Worm (Caenorhabditis elegans) whole organism, young adult: Measurements from ENCODE around the gene F58B3.6.

Experiments
- B0261.1 ChIP-seq: sonication (generic microtip); optimal IDR thresholded peaks from 2 replicates; lab custom pipeline; 2016; ENCODE audit warnings: mild to moderate bottlenecking, missing genetic modification characterization, moderate library complexity, missing compliant biosample characterization
- D2030.7 ChIP-seq: fragments of 200-800 bp; sonication (Bioruptor generic); IDR thresholded peaks from 2 replicates; pipeline ENCODE4 v1.3.6; 2022; ENCODE audit warnings: missing genetic modification reagents, missing genetic modification characterization, missing compliant biosample characterization
- F23B12.7 ChIP-seq: sonication (generic microtip); optimal IDR thresholded peaks from 2 replicates; lab custom pipeline; 2017; ENCODE audit warnings: missing genetic modification characterization, mild to moderate bottlenecking, missing compliant biosample characterization, antibody characterized with exemption, moderate library complexity; ENCODE audit not compliant: insufficient read depth
- F33H1.4 ChIP-seq: fragments of 200-800 bp; sonication (Bioruptor generic); IDR thresholded peaks from 2 replicates; pipeline ENCODE4 v1.3.6; 2022; ENCODE audit warnings: missing genetic modification reagents, missing genetic modification characterization, missing compliant biosample characterization
- F39B2.1 ChIP-seq: fragments of 200-800 bp; sonication (Bioruptor generic); IDR thresholded peaks from 2 replicates; pipeline ENCODE4 v1.3.6; 2022; ENCODE audit warnings: missing genetic modification reagents, missing genetic modification characterization, missing compliant biosample characterization
- F57A8.1 ChIP-seq: fragments of 200-800 bp; sonication (Bioruptor generic); optimal IDR thresholded peaks from 2 replicates; lab custom pipeline; 2018; ENCODE audit warnings: mild to moderate bottlenecking, missing genetic modification characterization, moderate library complexity, missing compliant biosample characterization
- K12H6.12 ChIP-seq: fragments of 200-800 bp; sonication (Bioruptor generic); optimal IDR thresholded peaks from 2 replicates; lab custom pipeline; 2018; ENCODE audit warnings: mild to moderate bottlenecking, missing genetic modification characterization, missing compliant biosample characterization
- T26A5.8 ChIP-seq: sonication (generic microtip); optimal IDR thresholded peaks from 2 replicates; lab custom pipeline; 2016; ENCODE audit warnings: missing genetic modification characterization, missing compliant biosample characterization
- Y53G8AR.9 ChIP-seq: fragments of 200-800 bp; sonication (Bioruptor generic); conservative IDR thresholded peaks from 2 replicates; pipeline ENCODE4 v1.3.6; 2022; ENCODE audit warnings: missing genetic modification reagents, missing genetic modification characterization, missing compliant biosample characterization
- Y56A3A.18 ChIP-seq: fragments of 200-800 bp; sonication (Bioruptor generic); IDR thresholded peaks from 2 replicates; pipeline ENCODE4 v1.3.6; 2022; ENCODE audit warnings: missing genetic modification reagents, missing genetic modification characterization, missing compliant biosample characterization
- ZK185.1 ChIP-seq: sonication (generic microtip); optimal IDR thresholded peaks from 2 replicates; lab custom pipeline; 2016; ENCODE audit warnings: mild to moderate bottlenecking, missing genetic modification characterization, missing compliant biosample characterization; ENCODE audit not compliant: poor library complexity, severe bottlenecking
- akir-1 ChIP-seq: fragments of 200-800 bp; sonication (Bioruptor generic); optimal IDR thresholded peaks from 2 replicates; lab custom pipeline; 2018; ENCODE audit warnings: mild to moderate bottlenecking, missing genetic modification characterization, moderate library complexity, missing compliant biosample characterization
- ama-1 ChIP-seq, 3 experiments: fragments of 150-350 bp in 1 of 3; sonication (generic microtip) in 2 of 3; optimal IDR thresholded peaks; 2 replicates each; lab custom pipeline; 2014 to 2018; ENCODE audit warnings: missing biosample characterization in 2 of 3, missing genetic modification characterization in 2 of 3, missing genetic modification reagents in 2 of 3
- attf-5 ChIP-seq: fragments of 200-800 bp; sonication (Bioruptor generic); optimal IDR thresholded peaks from 2 replicates; lab custom pipeline; 2018; ENCODE audit warnings: mild to moderate bottlenecking, missing genetic modification characterization, missing compliant biosample characterization
- attf-6 ChIP-seq: fragments of 200-800 bp; sonication (Bioruptor generic); IDR thresholded peaks from 2 replicates; pipeline ENCODE4 v1.3.6; 2022; ENCODE audit warnings: missing genetic modification reagents, missing genetic modification characterization, missing compliant biosample characterization
- bed-2 ChIP-seq: fragments of 200-800 bp; sonication (Bioruptor generic); IDR thresholded peaks from 2 replicates; pipeline ENCODE4 v1.3.6; 2022; ENCODE audit warnings: missing genetic modification reagents, missing genetic modification characterization, missing compliant biosample characterization
- cebp-2 ChIP-seq: fragments of 200-800 bp; sonication (Bioruptor generic); IDR thresholded peaks from 2 replicates; pipeline ENCODE4 v1.3.6; 2022; ENCODE audit warnings: missing genetic modification characterization, missing compliant biosample characterization
- ceh-40 ChIP-seq: fragments of 200-800 bp; sonication (Bioruptor generic); IDR thresholded peaks from 2 replicates; pipeline ENCODE4 v1.3.6; 2022; ENCODE audit warnings: missing genetic modification characterization, missing compliant biosample characterization
- ceh-58 ChIP-seq: fragments of 200-800 bp; sonication (Bioruptor generic); IDR thresholded peaks from 2 replicates; pipeline ENCODE4 v1.3.6; 2022; ENCODE audit warnings: missing genetic modification characterization, missing compliant biosample characterization
- ceh-91 ChIP-seq: fragments of 200-800 bp; sonication (Bioruptor generic); IDR thresholded peaks from 2 replicates; pipeline ENCODE4 v1.3.6; 2022; ENCODE audit warnings: missing genetic modification reagents, missing genetic modification characterization, missing compliant biosample characterization
- die-1 ChIP-seq: sonication (generic microtip); optimal IDR thresholded peaks from 2 replicates; lab custom pipeline; 2016; ENCODE audit warnings: missing genotype, mild to moderate bottlenecking, missing genetic modification characterization, missing compliant biosample characterization
- dpl-1 ChIP-seq: fragments of 150-350 bp; optimal IDR thresholded peaks from 2 replicates; lab custom pipeline; 2014; ENCODE audit warnings: missing biosample characterization, missing genetic modification reagents, missing genetic modification characterization
- egl-44 ChIP-seq: fragments of 200-800 bp; sonication (Bioruptor generic); IDR thresholded peaks from 2 replicates; pipeline ENCODE4 v1.3.6; 2022; ENCODE audit warnings: missing genetic modification reagents, missing genetic modification characterization, missing compliant biosample characterization
- egrh-3 ChIP-seq: fragments of 200-800 bp; sonication (Bioruptor generic); IDR thresholded peaks from 2 replicates; pipeline ENCODE4 v1.3.6; 2022; ENCODE audit warnings: missing genetic modification reagents, missing genetic modification characterization, missing compliant biosample characterization
- gei-17 ChIP-seq: fragments of 200-800 bp; sonication (Bioruptor generic); optimal IDR thresholded peaks from 2 replicates; lab custom pipeline; 2018; ENCODE audit warnings: mild to moderate bottlenecking, missing genetic modification characterization, missing compliant biosample characterization
- him-1 ChIP-seq: sonication (generic microtip); optimal IDR thresholded peaks from 2 replicates; lab custom pipeline; 2016; ENCODE audit warnings: missing genotype, missing genetic modification reagents, missing genetic modification characterization, missing compliant biosample characterization
- hmg-20 ChIP-seq: fragments of 200-800 bp; sonication (Bioruptor generic); IDR thresholded peaks from 2 replicates; pipeline ENCODE4 v1.3.6; 2022; ENCODE audit warnings: missing genetic modification reagents, missing genetic modification characterization, missing compliant biosample characterization
- let-526 ChIP-seq: fragments of 200-800 bp; sonication (Bioruptor generic); IDR thresholded peaks from 2 replicates; pipeline ENCODE4 v1.3.6; 2022; ENCODE audit warnings: missing genetic modification reagents, missing genetic modification characterization, missing compliant biosample characterization
- lin-26 ChIP-seq: fragments of 200-800 bp; sonication (Bioruptor generic); IDR thresholded peaks from 2 replicates; pipeline ENCODE4 v1.3.6; 2022; ENCODE audit warnings: missing genetic modification reagents, missing genetic modification characterization, missing compliant biosample characterization
- lin-40 ChIP-seq: sonication (generic microtip); optimal IDR thresholded peaks from 2 replicates; lab custom pipeline; 2016; ENCODE audit warnings: missing genetic modification characterization, mild to moderate bottlenecking, missing compliant biosample characterization, missing genotype, missing genetic modification reagents
- lsy-27 ChIP-seq: sonication (generic microtip); optimal IDR thresholded peaks from 2 replicates; lab custom pipeline; 2017; ENCODE audit warnings: missing genetic modification characterization, mild to moderate bottlenecking, missing compliant biosample characterization, antibody characterized with exemption, missing genotype, borderline replicate concordance; ENCODE audit not compliant: insufficient read depth
- madf-10 ChIP-seq: sonication (generic microtip); optimal IDR thresholded peaks from 2 replicates; lab custom pipeline; 2016; ENCODE audit warnings: mild to moderate bottlenecking, missing genetic modification characterization, missing compliant biosample characterization
- madf-3 ChIP-seq: fragments of 200-800 bp; sonication (Bioruptor generic); IDR thresholded peaks from 2 replicates; pipeline ENCODE4 v1.3.6; 2022; ENCODE audit warnings: missing genetic modification reagents, missing genetic modification characterization, missing compliant biosample characterization
- mes-4 ChIP-seq: sonication (generic microtip); optimal IDR thresholded peaks from 2 replicates; lab custom pipeline; 2016; ENCODE audit warnings: missing genotype, missing genetic modification characterization, missing compliant biosample characterization
- mxl-1 ChIP-seq: sonication (generic microtip); optimal IDR thresholded peaks from 2 replicates; lab custom pipeline; 2016; ENCODE audit warnings: missing genetic modification characterization, missing compliant biosample characterization
- nfya-2 ChIP-seq: fragments of 200-800 bp; sonication (Bioruptor generic); IDR thresholded peaks from 2 replicates; pipeline ENCODE4 v1.3.6; 2022; ENCODE audit warnings: missing genetic modification reagents, missing genetic modification characterization, missing compliant biosample characterization
- pbrm-1 ChIP-seq: fragments of 200-800 bp; sonication (Bioruptor generic); IDR thresholded peaks from 2 replicates; pipeline ENCODE4 v1.3.6; 2022; ENCODE audit warnings: missing genetic modification reagents, missing genetic modification characterization, missing compliant biosample characterization
- rec-8 ChIP-seq, 2 experiments: sonication (generic microtip); optimal IDR thresholded peaks; 2 replicates each; lab custom pipeline; 2016; ENCODE audit warnings: mild to moderate bottlenecking in 2 of 2, missing genetic modification characterization in 2 of 2, missing genetic modification reagents in 2 of 2, missing genotype in 2 of 2, missing biosample characterization in 1 of 2, missing compliant biosample characterization in 1 of 2, moderate library complexity in 1 of 2
- repo-1 ChIP-seq: sonication (generic microtip); optimal IDR thresholded peaks from 2 replicates; lab custom pipeline; 2017; ENCODE audit warnings: mild to moderate bottlenecking, missing genetic modification characterization, missing compliant biosample characterization
- snpc-1.3 ChIP-seq: sonication (generic microtip); optimal IDR thresholded peaks from 2 replicates; lab custom pipeline; 2017; ENCODE audit warnings: missing genetic modification characterization, mild to moderate bottlenecking, missing compliant biosample characterization, antibody characterized with exemption, moderate library complexity, missing genotype, missing genetic modification reagents; ENCODE audit not compliant: insufficient read depth
- snpc-3.4 ChIP-seq: sonication (generic microtip); optimal IDR thresholded peaks from 2 replicates; lab custom pipeline; 2017; ENCODE audit warnings: missing genetic modification characterization, mild to moderate bottlenecking, missing compliant biosample characterization, antibody characterized with exemption, moderate library complexity, missing genotype, missing genetic modification reagents
- snpc-4 ChIP-seq, 5 experiments: fragments of 150-350 bp in 1 of 5; sonication (generic microtip) in 4 of 5; optimal IDR thresholded peaks; 2 replicates each; lab custom pipeline; 2014 to 2018; ENCODE audit warnings: missing genetic modification characterization in 5 of 5, missing biosample characterization in 3 of 5, antibody characterized with exemption in 2 of 5, mild to moderate bottlenecking in 2 of 5, missing compliant biosample characterization in 2 of 5, missing genotype in 2 of 5, moderate library complexity in 2 of 5, missing genetic modification reagents in 1 of 5
- tbp1 ChIP-seq: fragments of 200-800 bp; sonication (Bioruptor generic); optimal IDR thresholded peaks from 2 replicates; lab custom pipeline; 2018; ENCODE audit warnings: mild to moderate bottlenecking, missing genetic modification characterization, missing compliant biosample characterization
- xnd-1 ChIP-seq: sonication (generic microtip); optimal IDR thresholded peaks from 2 replicates; lab custom pipeline; 2016; ENCODE audit warnings: missing genotype, missing genetic modification reagents, missing genetic modification characterization, missing compliant biosample characterization
- ztf-18 ChIP-seq: sonication (generic microtip); optimal IDR thresholded peaks from 2 replicates; lab custom pipeline; 2016; ENCODE audit warnings: missing genotype, mild to moderate bottlenecking, missing genetic modification characterization, missing compliant biosample characterization
- ztf-28 ChIP-seq: fragments of 200-800 bp; sonication (Bioruptor generic); IDR thresholded peaks from 2 replicates; pipeline ENCODE4 v1.3.6; 2022; ENCODE audit warnings: missing genetic modification reagents, missing genetic modification characterization, missing compliant biosample characterization

The F58B3.6 gene

ce11 chrIV:11603265-11603840 lies 33.1 kb upstream of the F58B3.6 start (continued):
- TF ChIP-seq bed-2 (GFP tag; lab: Robert Waterston, UW) (no peak), D2030.7 (no peak), attf-6 (GFP tag; lab: Robert Waterston, UW) (peak; percentile 63; the same call in 1 of the 2 replicates), let-526 (no peak), ztf-18 (tag; lab: Kevin White, UChicago) (no peak), F39B2.1 (GFP tag; lab: Robert Waterston, UW) (no peak), mes-4 (tag; lab: Kevin White, UChicago) (no peak), lin-40 (no peak), hmg-20 (GFP tag; lab: Robert Waterston, UW) (no peak), egrh-3 (GFP tag; lab: Robert Waterston, UW) (no peak), rec-8 (tag; optimal IDR thresholded peaks at IDR 0.05; lab: Kevin White, UChicago) (no peak), pbrm-1 (GFP tag; lab: Robert Waterston, UW) (0 out of 2 replicates have a peak, but pooled peaks have one; percentile 43), Y53G8AR.9 (GFP tag; lab: Robert Waterston, UW) (peak; percentile 48; the same call in 1 of the 2 replicates), tbp1 (no peak), madf-3 (GFP tag; lab: Robert Waterston, UW) (0 out of 2 replicates have a peak, but pooled peaks have one; percentile 66), gei-17 (GFP tag; lab: Kevin White, UChicago) (no peak), F33H1.4 (peak; percentile 37), T26A5.8 (tag; lab: Kevin White, UChicago) (no peak), ceh-58 (no peak), snpc-4 (GFP tag; optimal IDR thresholded peaks at IDR 0.05; lab: Kevin White, UChicago) (no peak), snpc-4 (tag; optimal IDR thresholded peaks at IDR 0.05; lab: Kevin White, UChicago) (peak in 1 of 4 experiments; percentile 49), xnd-1 (no peak), die-1 (tag; lab: Kevin White, UChicago) (no peak), F57A8.1 (GFP tag; lab: Kevin White, UChicago) (no peak), him-1 (tag; lab: Kevin White, UChicago) (peak; percentile 30)

- peak; percentile 60 for TF ChIP-seq snpc-1.3 (tag; lab: Kevin White, UChicago)
- no peak for TF ChIP-seq Y56A3A.18 (GFP tag; lab: Robert Waterston, UW)
- no peak for TF ChIP-seq cebp-2 (GFP tag; lab: Robert Waterston, UW)
- no peak for TF ChIP-seq K12H6.12 (tag; lab: Kevin White, UChicago)
- TF ChIP-seq ztf-18 (tag; lab: Kevin White, UChicago), result no peak
- no peak for TF ChIP-seq repo-1
- no peak for TF ChIP-seq ama-1 (optimal IDR thresholded peaks at IDR 0.05; lab: Kevin White, UChicago)
- no peak for TF ChIP-seq ama-1 (GFP tag; optimal IDR thresholded peaks at IDR 0.05; lab: Kevin White, UChicago)
- TF ChIP-seq B0261.1, result no peak
- no peak for TF ChIP-seq mxl-1 (tag; lab: Kevin White, UChicago)
- peak; percentile 39 for TF ChIP-seq ZK185.1
- TF ChIP-seq F23B12.7 (tag; lab: Kevin White, UChicago), result peak; percentile 79
- TF ChIP-seq dpl-1, result peak; percentile 13
- no peak for TF ChIP-seq lin-26 (GFP tag; lab: Robert Waterston, UW)
- TF ChIP-seq akir-1 (GFP tag; lab: Kevin White, UChicago), result no peak
- TF ChIP-seq ceh-91 (GFP tag; lab: Robert Waterston, UW), result no peak
- no peak for TF ChIP-seq nfya-2
- 0 out of 2 replicates have a peak, but pooled peaks have one; percentile 11 for TF ChIP-seq egl-44 (GFP tag; lab: Robert Waterston, UW)
- peak; percentile 56 for TF ChIP-seq snpc-3.4
- TF ChIP-seq lsy-27, result no peak
- peak; percentile 34 for TF ChIP-seq tbp1
- peak; percentile 70 for TF ChIP-seq attf-5 (GFP tag; lab: Kevin White, UChicago)
- TF ChIP-seq ceh-40 (GFP tag; lab: Robert Waterston, UW), result no peak
- TF ChIP-seq madf-10 (tag; lab: Kevin White, UChicago), result no peak
- no peak for TF ChIP-seq ztf-28 (GFP tag; lab: Robert Waterston, UW)
- peak; percentile 7 for TF ChIP-seq snpc-4 (GFP tag; optimal IDR thresholded peaks at IDR 0.05; lab: Kevin White, UChicago)
- peak in 1 of 4 experiments; percentile 40 for TF ChIP-seq snpc-4 (tag; optimal IDR thresholded peaks at IDR 0.05; lab: Kevin White, UChicago)
Measured at ce11 chrIV:11604909-11605308, 31.5 kb upstream of the F58B3.6 start, which contains the start of the genes ragc-1 and Y24F12A.1. Gene ragc-1, minus strand, starts transcription at chrIV:11604933. Gene Y24F12A.1, plus strand, starts transcription at chrIV:11605254.
